Worm (Caenorhabditis elegans) whole organism, L2 larva: ENCODE measurements around the gene F44E2.6.
A peak's percentile ranks its signal among the peaks of the same experiment; 100 is the strongest.

Source experiments
- C34F6.9 ChIP-seq: fragments of 150-350 bp; optimal IDR thresholded peaks from 2 replicates; lab custom pipeline; 2014; ENCODE audit warnings: missing biosample characterization, missing genetic modification characterization
- F13H6.1 ChIP-seq: sonication (generic microtip); optimal IDR thresholded peaks from 2 replicates; lab custom pipeline; 2016; ENCODE audit warnings: missing genetic modification characterization, missing compliant biosample characterization
- Y55F3AM.14 ChIP-seq: fragments of 200-800 bp; sonication (Bioruptor generic); optimal IDR thresholded peaks from 2 replicates; lab custom pipeline; 2018; ENCODE audit warnings: mild to moderate bottlenecking, missing genetic modification characterization, missing compliant biosample characterization
- ZK546.5 ChIP-seq: sonication (generic microtip); optimal IDR thresholded peaks from 2 replicates; lab custom pipeline; 2017; ENCODE audit warnings: missing biosample characterization, missing genetic modification characterization
- alr-1 ChIP-seq: fragments of 150-350 bp; optimal IDR thresholded peaks from 2 replicates; lab custom pipeline; 2014; ENCODE audit warnings: missing biosample characterization, missing genetic modification characterization
- aly-2 ChIP-seq: fragments of 150-350 bp; optimal IDR thresholded peaks from 2 replicates; lab custom pipeline; 2014; ENCODE audit warnings: missing biosample characterization, missing genetic modification characterization
- ama-1 ChIP-seq: fragments of 150-350 bp; optimal IDR thresholded peaks from 2 replicates; lab custom pipeline; 2018; ENCODE audit warnings: inconsistent platforms
- ceh-82 ChIP-seq: fragments of 150-350 bp; optimal IDR thresholded peaks from 2 replicates; lab custom pipeline; 2014; ENCODE audit warnings: missing biosample characterization, missing genetic modification characterization
- crh-2 ChIP-seq: sonication (generic microtip); optimal IDR thresholded peaks from 2 replicates; lab custom pipeline; 2017; ENCODE audit warnings: missing biosample characterization, missing genetic modification characterization
- dmd-4 ChIP-seq: sonication (generic microtip); optimal IDR thresholded peaks from 2 replicates; lab custom pipeline; 2017; ENCODE audit warnings: missing biosample characterization, missing genetic modification characterization
- egl-27 ChIP-seq: sonication (generic microtip); optimal IDR thresholded peaks from 3 replicates; lab custom pipeline; 2017; ENCODE audit warnings: missing biosample characterization, missing genetic modification reagents, missing genetic modification characterization
- elt-3 ChIP-seq: sonication (generic microtip); optimal IDR thresholded peaks from 2 replicates; lab custom pipeline; 2017; ENCODE audit warnings: missing biosample characterization, missing genetic modification characterization
- fos-1 ChIP-seq: fragments of 150-350 bp; optimal IDR thresholded peaks from 2 replicates; lab custom pipeline; 2014; ENCODE audit warnings: missing biosample characterization, missing genetic modification characterization
- gmeb-1 ChIP-seq: fragments of 150-350 bp; optimal IDR thresholded peaks from 2 replicates; lab custom pipeline; 2014; ENCODE audit warnings: missing biosample characterization, missing genetic modification characterization
- lin-11 ChIP-seq: fragments of 150-350 bp; sonication (generic microtip); optimal IDR thresholded peaks from 2 replicates; lab custom pipeline; 2014; ENCODE audit warnings: missing biosample characterization, missing genetic modification characterization, inconsistent platforms, mixed read lengths
- lin-13 ChIP-seq: fragments of 150-350 bp; optimal IDR thresholded peaks from 2 replicates; lab custom pipeline; 2014; ENCODE audit warnings: missing biosample characterization, missing genetic modification reagents, missing genetic modification characterization
- lin-39 ChIP-seq: fragments of 150-350 bp; optimal IDR thresholded peaks from 2 replicates; lab custom pipeline; 2014; ENCODE audit warnings: missing biosample characterization, missing genetic modification reagents, missing genetic modification characterization
- lsy-2 ChIP-seq, 2 experiments: fragments of 150-350 bp in 1 of 2; sonication (generic microtip) in 1 of 2; optimal IDR thresholded peaks; 2 replicates each; lab custom pipeline; 2014 to 2017; ENCODE audit warnings: missing biosample characterization in 2 of 2, missing genetic modification characterization in 2 of 2
- mab-5 ChIP-seq: fragments of 150-350 bp; optimal IDR thresholded peaks from 2 replicates; lab custom pipeline; 2014; ENCODE audit warnings: missing biosample characterization, missing genetic modification characterization
- mdl-1 ChIP-seq, 2 experiments: fragments of 150-350 bp in 1 of 2; sonication (generic microtip) in 1 of 2; optimal IDR thresholded peaks; 2 replicates each; lab custom pipeline; 2017; ENCODE audit warnings: missing biosample characterization in 2 of 2, missing genetic modification characterization in 2 of 2
- nhr-10 ChIP-seq: sonication (generic microtip); optimal IDR thresholded peaks from 2 replicates; lab custom pipeline; 2017; ENCODE audit warnings: missing biosample characterization, missing genetic modification characterization
- nhr-11 ChIP-seq: fragments of 150-350 bp; optimal IDR thresholded peaks from 2 replicates; lab custom pipeline; 2014; ENCODE audit warnings: missing biosample characterization, missing genetic modification characterization
- nhr-12 ChIP-seq: fragments of 150-350 bp; optimal IDR thresholded peaks from 2 replicates; lab custom pipeline; 2014; ENCODE audit warnings: missing biosample characterization, missing genetic modification characterization
- nhr-129 ChIP-seq: fragments of 150-350 bp; optimal IDR thresholded peaks from 2 replicates; lab custom pipeline; 2014; ENCODE audit warnings: missing biosample characterization, missing genetic modification characterization
- nhr-21 ChIP-seq: fragments of 150-350 bp; optimal IDR thresholded peaks from 2 replicates; lab custom pipeline; 2014; ENCODE audit warnings: missing biosample characterization, missing genetic modification characterization
- nhr-23 ChIP-seq: fragments of 150-350 bp; optimal IDR thresholded peaks from 2 replicates; lab custom pipeline; 2014; ENCODE audit warnings: missing biosample characterization, missing genetic modification reagents, missing genetic modification characterization
- nhr-237 ChIP-seq: fragments of 150-350 bp; optimal IDR thresholded peaks from 2 replicates; lab custom pipeline; 2014; ENCODE audit warnings: missing biosample characterization, missing genetic modification characterization
- nhr-25 ChIP-seq: fragments of 150-350 bp; sonication (generic microtip); optimal IDR thresholded peaks from 3 replicates; lab custom pipeline; 2014; ENCODE audit warnings: missing biosample characterization, missing genetic modification characterization
- nhr-6 ChIP-seq: fragments of 150-350 bp; optimal IDR thresholded peaks from 2 replicates; lab custom pipeline; 2014; ENCODE audit warnings: missing biosample characterization, missing genetic modification characterization
- nhr-77 ChIP-seq: fragments of 150-350 bp; optimal IDR thresholded peaks from 2 replicates; lab custom pipeline; 2014; ENCODE audit warnings: missing biosample characterization, missing genetic modification characterization
- sem-4 ChIP-seq: fragments of 150-350 bp; optimal IDR thresholded peaks from 2 replicates; lab custom pipeline; 2014; ENCODE audit warnings: missing biosample characterization, missing genetic modification reagents, missing genetic modification characterization
- skn-1 ChIP-seq: sonication (generic microtip); optimal IDR thresholded peaks from 2 replicates; lab custom pipeline; 2017; ENCODE audit warnings: missing biosample characterization, missing genetic modification characterization
- sma-3 ChIP-seq: sonication (generic microtip); optimal IDR thresholded peaks from 2 replicates; lab custom pipeline; 2016; ENCODE audit warnings: missing genetic modification reagents, missing genetic modification characterization, missing compliant biosample characterization
- sma-9 ChIP-seq, 2 experiments: fragments of 150-350 bp in 1 of 2; sonication (generic microtip) in 1 of 2; optimal IDR thresholded peaks; 2 replicates each; lab custom pipeline; 2014 to 2016; ENCODE audit warnings: missing genetic modification characterization in 2 of 2, mild to moderate bottlenecking in 1 of 2, missing biosample characterization in 1 of 2, missing compliant biosample characterization in 1 of 2, missing genetic modification reagents in 1 of 2, moderate library complexity in 1 of 2
- snpc-4 ChIP-seq: fragments of 150-350 bp; optimal IDR thresholded peaks from 2 replicates; lab custom pipeline; 2014; ENCODE audit warnings: missing biosample characterization, missing genetic modification characterization
- unc-39 ChIP-seq: fragments of 150-350 bp; optimal IDR thresholded peaks from 2 replicates; lab custom pipeline; 2014; ENCODE audit warnings: missing biosample characterization, missing genetic modification characterization
- unc-55 ChIP-seq: fragments of 150-350 bp; sonication (generic microtip); optimal IDR thresholded peaks from 3 replicates; lab custom pipeline; 2014; ENCODE audit warnings: missing biosample characterization, missing genetic modification reagents, missing genetic modification characterization
- unc-62 ChIP-seq: fragments of 150-350 bp; optimal IDR thresholded peaks from 2 replicates; lab custom pipeline; 2014; ENCODE audit warnings: missing biosample characterization, missing genetic modification reagents, missing genetic modification characterization
- zag-1 ChIP-seq: fragments of 150-350 bp; optimal IDR thresholded peaks from 2 replicates; lab custom pipeline; 2014; ENCODE audit warnings: missing biosample characterization, missing genetic modification characterization
- ztf-11 ChIP-seq: sonication (generic microtip); optimal IDR thresholded peaks from 2 replicates; lab custom pipeline; 2017; ENCODE audit warnings: missing biosample characterization, missing genetic modification characterization
- ztf-4 ChIP-seq: fragments of 150-350 bp; optimal IDR thresholded peaks from 2 replicates; lab custom pipeline; 2014; ENCODE audit warnings: missing biosample characterization, missing genetic modification characterization

Gene F44E2.6

DNA sequence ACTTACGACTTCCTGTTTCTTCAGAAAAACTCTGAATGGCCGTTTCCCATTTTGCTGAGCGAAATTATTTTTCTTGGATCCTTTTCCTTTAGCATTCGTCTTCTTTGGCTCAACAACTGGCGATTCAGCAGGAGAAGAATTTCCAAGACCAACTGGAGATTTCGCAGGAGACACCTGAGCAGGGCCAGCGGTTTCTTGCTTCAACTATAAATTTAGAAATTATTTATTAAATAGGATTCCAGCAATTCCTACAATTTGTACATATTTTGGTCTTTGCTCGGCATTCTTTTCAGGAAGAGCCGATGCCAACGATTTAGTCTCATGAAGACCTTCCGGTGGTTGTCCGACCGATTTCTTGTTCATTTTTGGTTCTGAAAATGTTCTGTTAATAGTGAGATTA is 4.5 kb upstream of the F44E2.6 start, which contains the start of gene F44E2.8:
Gene F44E2.8, minus strand, starts transcription at position 371 of the 400 bp plus-strand sequence.
- no peak for TF ChIP-seq F13H6.1 (tag; lab: Kevin White, UChicago)
- TF ChIP-seq unc-62 = no peak
- no peak for TF ChIP-seq nhr-11 (tag; lab: Kevin White, UChicago)

DNA sequence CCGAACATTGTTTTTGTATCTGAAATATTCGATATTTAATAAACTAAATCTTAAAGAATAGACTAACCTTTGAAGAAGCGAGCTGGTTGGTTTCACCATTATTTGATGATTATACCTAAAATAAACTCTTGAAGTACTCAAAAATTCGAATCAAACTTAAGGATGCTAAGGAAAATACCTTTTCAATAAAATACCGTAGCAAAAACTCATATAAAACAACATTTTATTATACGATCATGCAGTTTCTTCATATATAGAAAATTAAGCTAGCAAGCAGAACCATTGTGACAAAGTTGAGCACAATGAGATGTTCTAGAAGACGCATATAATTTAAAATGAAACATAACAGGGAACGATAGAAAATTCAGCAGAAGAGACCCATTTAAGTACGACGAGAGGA is 3.4 kb upstream of the F44E2.6 start, which contains the start of gene F44E2.7:
Gene F44E2.7, minus strand, starts transcription at position 101 of the 400 bp plus-strand sequence.
- TF ChIP-seq nhr-237 (tag; lab: Kevin White, UChicago) (no peak), sma-9 (GFP tag; optimal IDR thresholded peaks at IDR 0.05; lab: Kevin White, UChicago) (no peak), sma-9 (tag; optimal IDR thresholded peaks at IDR 0.05; lab: Kevin White, UChicago) (no peak), lin-13 (GFP tag; lab: Kevin White, UChicago) (no peak), ama-1 (lab: Kevin White, UChicago) (no peak), zag-1 (tag; lab: Kevin White, UChicago) (no peak), lsy-2 (tag; optimal IDR thresholded peaks at IDR 0.05; lab: Kevin White, UChicago) (no peak), lin-11 (tag; lab: Kevin White, UChicago) (no peak), nhr-25 (tag; lab: Kevin White, UChicago) (no peak), egl-27 (tag; lab: Kevin White, UChicago) (no peak), nhr-23 (tag; lab: Kevin White, UChicago) (no peak), unc-55 (no peak), ztf-4 (tag; lab: Kevin White, UChicago) (no peak), elt-3 (tag; lab: Kevin White, UChicago) (no peak), unc-39 (tag; lab: Kevin White, UChicago) (no peak), fos-1 (no peak), mab-5 (tag; lab: Kevin White, UChicago) (no peak), nhr-77 (tag; lab: Kevin White, UChicago) (no peak), gmeb-1 (tag; lab: Kevin White, UChicago) (no peak), nhr-6 (tag; lab: Kevin White, UChicago) (no peak)

DNA sequence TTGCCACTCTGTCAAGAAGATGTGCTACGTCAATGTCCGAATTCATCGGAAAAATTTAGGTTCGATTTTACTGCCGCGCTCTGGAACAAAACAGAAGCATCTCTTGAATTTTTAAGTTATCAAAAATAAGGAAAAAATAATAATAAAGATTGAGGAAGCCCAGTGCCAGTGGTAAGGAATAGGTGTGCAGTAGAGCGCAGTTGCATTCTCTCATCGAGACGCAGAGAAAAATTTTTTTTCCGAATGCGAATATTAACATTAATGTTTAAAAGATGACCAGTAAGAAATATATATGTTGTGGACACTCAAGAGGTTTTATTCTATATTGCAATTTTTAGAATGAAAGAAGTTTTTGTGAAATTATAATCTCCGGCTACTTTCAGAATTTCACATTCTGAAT is 2.7 kb upstream of the F44E2.6 start:
- TF ChIP-seq skn-1 = no peak
- peak; percentile 24 for TF ChIP-seq fos-1
- no peak for TF ChIP-seq nhr-129 (tag; lab: Kevin White, UChicago)
- no peak for TF ChIP-seq nhr-25 (tag; lab: Kevin White, UChicago)
- TF ChIP-seq gmeb-1 (tag; lab: Kevin White, UChicago) = peak; percentile 58
- TF ChIP-seq Y55F3AM.14 (GFP tag; lab: Kevin White, UChicago) = no peak
- peak; percentile 78 for TF ChIP-seq unc-55
- TF ChIP-seq sma-3 (GFP tag; lab: Kevin White, UChicago) = peak; percentile 42
- TF ChIP-seq lsy-2 (tag; optimal IDR thresholded peaks at IDR 0.05; lab: Kevin White, UChicago) = peak in 1 of 2 experiments; percentile 73
- TF ChIP-seq lin-13 (GFP tag; lab: Kevin White, UChicago) = peak; percentile 34
- peak; percentile 30 for TF ChIP-seq crh-2 (tag; lab: Kevin White, UChicago)
- TF ChIP-seq sem-4 (tag; lab: Kevin White, UChicago) = peak; percentile 16
- TF ChIP-seq C34F6.9 (tag; lab: Kevin White, UChicago) = peak; percentile 74
- TF ChIP-seq F13H6.1 (tag; lab: Kevin White, UChicago) = peak; percentile 43
- TF ChIP-seq, all 48 proteins: peak for 10

DNA sequence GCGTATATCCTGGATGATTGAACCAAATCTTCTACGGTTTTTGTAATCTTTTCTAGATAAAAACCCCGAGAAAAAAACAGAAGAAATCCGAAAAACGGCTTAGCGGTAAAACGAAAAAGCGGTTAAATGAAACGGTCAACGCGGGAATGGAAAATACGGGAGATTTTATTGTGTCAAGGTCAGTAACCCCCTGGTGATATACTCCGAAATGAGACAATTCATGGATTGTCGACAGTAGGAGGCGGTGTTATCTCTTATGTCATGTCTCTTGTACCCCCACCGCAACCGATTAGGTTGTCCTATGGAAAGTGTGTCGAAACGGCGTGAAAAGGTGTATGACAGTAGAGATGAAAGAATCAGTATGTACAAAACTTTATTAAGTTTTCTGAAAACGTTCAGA is 877 bp downstream of the F44E2.6 start:
- no peak for TF ChIP-seq mab-5 (tag; lab: Kevin White, UChicago)
- no peak for TF ChIP-seq ztf-11
- TF ChIP-seq alr-1 (tag; lab: Kevin White, UChicago) = no peak
- TF ChIP-seq skn-1 = no peak
- TF ChIP-seq mdl-1 (tag; optimal IDR thresholded peaks at IDR 0.05; lab: Kevin White, UChicago) = no peak
- TF ChIP-seq unc-62 = no peak
- TF ChIP-seq fos-1 = no peak
- no peak for TF ChIP-seq nhr-10
- TF ChIP-seq, all 48 proteins: peak for 0

DNA sequence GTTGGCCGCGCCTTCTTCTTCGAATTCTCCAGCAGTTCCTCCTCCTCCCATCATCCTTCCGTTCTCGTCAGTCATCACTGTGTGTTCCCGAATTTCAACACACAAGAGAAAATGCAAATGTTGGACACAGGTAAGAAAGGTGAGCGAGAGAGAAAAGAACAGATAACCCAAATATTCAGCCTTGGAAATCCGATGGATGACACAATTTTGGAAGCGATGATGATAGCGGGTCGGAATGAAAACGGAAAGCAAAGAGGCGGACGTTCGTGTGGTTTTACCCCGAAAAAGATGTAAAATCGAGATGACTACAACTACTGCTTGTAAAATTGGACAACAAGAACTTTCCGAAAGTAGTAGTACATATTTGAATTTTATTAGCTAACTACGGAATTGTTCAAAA is 5.2 kb downstream of the F44E2.6 start:
- no peak for TF ChIP-seq ztf-4 (tag; lab: Kevin White, UChicago)
- TF ChIP-seq ceh-82 (tag; lab: Kevin White, UChicago) = no peak
- no peak for TF ChIP-seq nhr-12
- TF ChIP-seq fos-1 = no peak
- TF ChIP-seq aly-2 (tag; lab: Kevin White, UChicago) = no peak
- no peak for TF ChIP-seq skn-1
- TF ChIP-seq egl-27 (tag; lab: Kevin White, UChicago) = no peak
- TF ChIP-seq zag-1 (tag; lab: Kevin White, UChicago) = no peak
- TF ChIP-seq lin-39 (tag; lab: Kevin White, UChicago) = no peak
- no peak for TF ChIP-seq nhr-21
- TF ChIP-seq ZK546.5 (tag; lab: Kevin White, UChicago) = no peak
- TF ChIP-seq dmd-4 (tag; lab: Kevin White, UChicago) = no peak
- TF ChIP-seq elt-3 (tag; lab: Kevin White, UChicago) = no peak
- TF ChIP-seq snpc-4 (tag; lab: Kevin White, UChicago) = no peak
